Worm (Caenorhabditis elegans): ENCODE data around the gene T06E8.2.
"Not testable (repeated sequence)": the region's sequence is repeated elsewhere in the genome, so short reads cannot be mapped to it uniquely, and the experiment has no call there.

The T06E8.2 gene

DNA sequence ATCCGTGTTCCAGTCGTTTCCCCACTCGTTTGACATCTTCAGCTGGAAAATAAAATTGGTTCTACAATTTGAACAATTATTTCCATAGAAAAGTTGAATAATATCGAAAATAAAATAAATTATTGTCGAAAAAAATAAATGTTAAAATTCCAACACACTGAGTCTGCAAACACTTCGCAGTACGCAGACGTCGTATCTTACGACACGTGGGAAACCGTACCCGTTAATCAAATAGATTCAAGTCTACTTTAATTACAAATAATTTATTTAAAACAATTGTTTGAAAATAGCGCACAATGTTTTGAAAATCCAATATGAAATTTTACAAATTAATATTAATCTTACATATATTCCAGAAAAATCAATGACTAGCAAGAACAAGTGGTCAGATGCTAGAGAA, 18.7 kb upstream of the T06E8.2 start, which contains the start of gene yif-1:
TSS of gene yif-1 (minus strand) at position 42 of the 400 bp plus-strand sequence.
- TF ChIP-seq mep-1 (tag; optimal IDR thresholded peaks at IDR 0.05) (peak; percentile 58), efl-1 (optimal IDR thresholded peaks at IDR 0.05) (peak; percentile 23 to 34), efl-1 (GFP tag; optimal IDR thresholded peaks at IDR 0.05 in 1 of 2) (peak; percentile 31 to 90), F16B12.6 (tag; optimal IDR thresholded peaks at IDR 0.05) (peak; percentile 82), ceh-8 (GFP tag; optimal IDR thresholded peaks at IDR 0.05) (no peak), irx-1 (tag; optimal IDR thresholded peaks at IDR 0.05) (no peak), nhr-71 (tag; optimal IDR thresholded peaks at IDR 0.05) (peak; percentile 43), ceh-82 (tag; optimal IDR thresholded peaks at IDR 0.05) (no peak), unc-98 (GFP tag; IDR thresholded peaks at IDR 0.05) (no peak), lin-14 (GFP tag; optimal IDR thresholded peaks at IDR 0.05) (peak; percentile 15), blmp-1 (tag; optimal IDR thresholded peaks at IDR 0.05) (peak; percentile 19), tlp-1 (tag; optimal IDR thresholded peaks at IDR 0.05) (no peak), lin-13 (GFP tag; optimal IDR thresholded peaks at IDR 0.05) (no peak), lir-3 (tag; optimal IDR thresholded peaks at IDR 0.05; ENCODE audit: poor library complexity) (no peak), C34B4.2 (tag; optimal IDR thresholded peaks at IDR 0.05) (no peak), nhr-20 (tag; optimal IDR thresholded peaks at IDR 0.05) (peak; percentile 15), swsn-7 (tag; optimal IDR thresholded peaks at IDR 0.05) (no peak), mab-9 (GFP tag; IDR thresholded peaks at IDR 0.05) (no peak), unc-30 (tag; optimal IDR thresholded peaks at IDR 0.05) (no peak), dpl-1 (GFP tag; optimal IDR thresholded peaks at IDR 0.05) (peak in 2 of 3 experiments; percentile 30 to 54), mef-2 (tag; optimal IDR thresholded peaks at IDR 0.05) (no peak), sup-37 (GFP tag; optimal IDR thresholded peaks at IDR 0.05) (no peak), snu-23 (GFP tag; optimal IDR thresholded peaks at IDR 0.05) (peak; percentile 24), ztf-11 (tag; optimal IDR thresholded peaks at IDR 0.05) (no peak), snpc-4 (tag; optimal IDR thresholded peaks at IDR 0.05) (no peak), ceh-88 (GFP tag; IDR thresholded peaks at IDR 0.05) (no peak), nhr-47 (tag; optimal IDR thresholded peaks at IDR 0.05) (no peak), ets-5 (GFP tag; IDR thresholded peaks at IDR 0.05) (no peak), nhr-76 (tag; optimal IDR thresholded peaks at IDR 0.05) (no peak), zip-4 (GFP tag; optimal IDR thresholded peaks at IDR 0.05) (no peak), ceh-90 (tag; optimal IDR thresholded peaks at IDR 0.05) (no peak), unc-62 (GFP tag; optimal IDR thresholded peaks at IDR 0.05) (no peak), fkh-4 (tag; optimal IDR thresholded peaks at IDR 0.05; ENCODE audit: borderline replicate concordance) (no peak), skn-1 (tag; optimal IDR thresholded peaks at IDR 0.05) (peak; percentile 11), lsy-2 (tag; optimal IDR thresholded peaks at IDR 0.05) (peak; percentile 58 to 93)

DNA sequence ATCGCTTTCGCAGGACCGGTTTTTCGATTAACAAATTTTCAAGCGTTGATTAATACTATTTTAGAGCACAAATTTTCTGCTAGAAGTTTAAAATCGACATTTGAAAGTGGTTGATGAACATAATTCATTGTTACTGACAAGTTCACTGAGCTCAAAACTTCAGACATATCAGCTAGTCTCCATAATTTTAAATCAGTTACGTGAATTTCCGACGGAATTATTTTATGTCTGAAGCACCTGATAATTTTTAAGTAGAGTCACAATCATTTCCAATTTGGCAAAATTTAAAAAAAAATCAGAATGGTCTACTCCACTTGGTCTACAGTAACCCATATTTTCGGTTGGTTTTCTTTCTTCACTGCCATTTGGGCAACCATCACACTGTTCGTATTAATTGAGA, 15.6 kb upstream of the T06E8.2 start, which contains the start of gene str-118:
TSS of gene str-118 (plus strand) at position 301 of the 400 bp plus-strand sequence.
- TF ChIP-seq nhr-237 (tag; optimal IDR thresholded peaks at IDR 0.05) (no peak), zag-1 (tag; optimal IDR thresholded peaks at IDR 0.05) (no peak), tlp-1 (tag; optimal IDR thresholded peaks at IDR 0.05) (no peak), grh-1 (GFP tag; IDR thresholded peaks at IDR 0.05) (no peak), fkh-10 (GFP tag; optimal IDR thresholded peaks at IDR 0.05) (no peak), rnt-1 (tag; optimal IDR thresholded peaks at IDR 0.05) (no peak)

DNA sequence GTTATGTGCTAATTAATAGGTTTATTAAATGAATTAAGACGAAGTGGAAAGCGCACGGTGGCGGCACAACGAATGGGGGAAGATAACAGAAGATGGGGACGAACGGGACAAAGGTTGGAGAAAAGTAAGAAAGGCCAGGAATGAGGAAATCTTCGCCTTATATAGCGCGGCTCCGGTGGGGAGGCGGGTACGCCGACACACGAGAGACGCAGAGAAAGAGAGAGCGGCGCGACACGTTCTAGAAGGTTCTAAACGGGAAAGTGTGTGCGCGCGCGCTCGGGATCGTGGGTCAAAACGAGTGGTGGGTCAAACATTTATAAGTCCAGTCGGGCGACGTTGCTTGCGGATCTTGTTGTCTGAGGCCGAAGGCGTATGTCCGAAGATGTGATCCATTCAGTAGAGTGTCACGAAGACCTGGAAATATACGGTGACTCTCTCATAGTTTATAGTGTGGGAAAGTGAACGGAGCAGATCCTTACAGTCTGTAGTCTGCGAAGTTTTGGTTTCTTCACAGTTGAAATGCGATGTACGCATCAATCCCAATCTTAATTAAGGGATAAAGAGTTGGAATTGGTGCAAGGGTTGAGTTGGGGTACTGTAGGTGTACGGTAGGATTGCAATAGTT, 13.1 kb upstream of the T06E8.2 start:
- TF ChIP-seq grh-1 (GFP tag; IDR thresholded peaks at IDR 0.05) = peak; percentile 74
- TF ChIP-seq efl-1 (optimal IDR thresholded peaks at IDR 0.05) = not testable (repeated sequence)
- TF ChIP-seq efl-1 (GFP tag; optimal IDR thresholded peaks at IDR 0.05 in 1 of 2) = peak in 1 of 2 experiments; percentile 78
- TF ChIP-seq isw-1 (GFP tag; IDR thresholded peaks at IDR 0.05) = peak; percentile 12; the same call in 1 of the 2 replicates
- TF ChIP-seq nhr-19 (GFP tag; conservative IDR thresholded peaks at IDR 0.05) = peak; percentile 42

Measured in whole organism, L1 larva.